Fruit fly (Drosophila melanogaster) whole organism, pupa: ENCODE results near the gene CG34276.

Experiments used
- CG12605 ChIP-seq: fragments of 200-800 bp; sonication (Bioruptor generic); IDR thresholded peaks from 2 replicates; pipeline ENCODE4 v1.3.6; 2022; ENCODE audit warnings: missing biosample characterization, missing genetic modification characterization
- CG15710 ChIP-seq: fragments of 200-800 bp; sonication (Bioruptor generic); optimal IDR thresholded peaks from 2 replicates; lab custom pipeline; 2018; ENCODE audit warnings: missing biosample characterization, mild to moderate bottlenecking, missing genetic modification characterization, moderate library complexity
- CG17806 ChIP-seq: fragments of 200-800 bp; sonication (Bioruptor generic); optimal IDR thresholded peaks from 2 replicates; lab custom pipeline; 2018; ENCODE audit warnings: missing biosample characterization, mild to moderate bottlenecking, missing genetic modification characterization, moderate library complexity
- CG32121 ChIP-seq: fragments of 200-800 bp; sonication (Bioruptor generic); IDR thresholded peaks from 2 replicates; pipeline ENCODE4 v1.3.6; 2022; ENCODE audit warnings: missing biosample characterization, missing genetic modification characterization
- CG8159 ChIP-seq: fragments of 200-800 bp; sonication (Bioruptor generic); optimal IDR thresholded peaks from 3 replicates; lab custom pipeline; 2018; ENCODE audit warnings: missing biosample characterization, mild to moderate bottlenecking, missing genetic modification characterization, moderate library complexity
- CG8301 ChIP-seq: fragments of 200-800 bp; sonication (Bioruptor generic); optimal IDR thresholded peaks from 2 replicates; lab custom pipeline; 2018; ENCODE audit warnings: missing biosample characterization, mild to moderate bottlenecking, missing genetic modification characterization
- CG9948 ChIP-seq: fragments of 200-800 bp; sonication (Bioruptor generic); optimal IDR thresholded peaks from 2 replicates; lab custom pipeline; 2018; ENCODE audit warnings: missing biosample characterization, mild to moderate bottlenecking, missing genetic modification characterization, moderate library complexity
- EcR ChIP-seq: fragments of 200-800 bp; sonication (Bioruptor generic); optimal IDR thresholded peaks from 3 replicates; lab custom pipeline; 2019; ENCODE audit warnings: missing biosample characterization, missing genetic modification characterization, mild to moderate bottlenecking, moderate library complexity, missing genetic modification reagents
- Ets98B ChIP-seq: fragments of 200-800 bp; sonication (Bioruptor generic); IDR thresholded peaks from 2 replicates; pipeline ENCODE4 v1.3.6; 2022; ENCODE audit warnings: missing biosample characterization, missing genetic modification characterization
- Pif1A ChIP-seq: fragments of 200-800 bp; sonication (Bioruptor generic); optimal IDR thresholded peaks from 3 replicates; lab custom pipeline; 2016; ENCODE audit warnings: missing biosample characterization, missing genetic modification characterization
- Snoo ChIP-seq: fragments of 200-800 bp; sonication (Bioruptor generic); optimal IDR thresholded peaks from 3 replicates; lab custom pipeline; 2017; ENCODE audit warnings: missing biosample characterization, mild to moderate bottlenecking, missing genetic modification characterization, inconsistent platforms
- fd96Ca ChIP-seq: fragments of 200-800 bp; sonication (Bioruptor generic); IDR thresholded peaks from 3 replicates; pipeline ENCODE4 v1.3.6; 2022; ENCODE audit warnings: missing biosample characterization, missing genetic modification characterization
- gl ChIP-seq: fragments of 200-800 bp; sonication (Bioruptor generic); optimal IDR thresholded peaks from 2 replicates; lab custom pipeline; 2018; ENCODE audit warnings: missing biosample characterization, mild to moderate bottlenecking, missing genetic modification characterization

dm6 chr3R:15930050-15930449, 4.6 kb downstream of the CG34276 start:
- TF ChIP-seq Pif1A (GFP tag; lab: Kevin White, UChicago), result no peak
- TF ChIP-seq CG12605, result no peak
- no peak for TF ChIP-seq CG9948 (tag; lab: Kevin White, UChicago)
- no peak for TF ChIP-seq gl (tag; lab: Kevin White, UChicago)
- no peak for TF ChIP-seq Ets98B (GFP tag; lab: Robert Waterston, UW)
- TF ChIP-seq CG15710, result no peak
- no peak for TF ChIP-seq CG32121
- no peak for TF ChIP-seq Snoo
- no peak for TF ChIP-seq CG8301
- TF ChIP-seq EcR (GFP tag; lab: Kevin White, UChicago), result no peak
- TF ChIP-seq CG17806 (tag; lab: Kevin White, UChicago), result no peak
- no peak for TF ChIP-seq CG8159
- TF ChIP-seq fd96Ca (GFP tag; lab: Robert Waterston, UW), result no peak
